Worm (Caenorhabditis elegans): ENCODE results near the gene gst-14.

gst-14 gene

DNA sequence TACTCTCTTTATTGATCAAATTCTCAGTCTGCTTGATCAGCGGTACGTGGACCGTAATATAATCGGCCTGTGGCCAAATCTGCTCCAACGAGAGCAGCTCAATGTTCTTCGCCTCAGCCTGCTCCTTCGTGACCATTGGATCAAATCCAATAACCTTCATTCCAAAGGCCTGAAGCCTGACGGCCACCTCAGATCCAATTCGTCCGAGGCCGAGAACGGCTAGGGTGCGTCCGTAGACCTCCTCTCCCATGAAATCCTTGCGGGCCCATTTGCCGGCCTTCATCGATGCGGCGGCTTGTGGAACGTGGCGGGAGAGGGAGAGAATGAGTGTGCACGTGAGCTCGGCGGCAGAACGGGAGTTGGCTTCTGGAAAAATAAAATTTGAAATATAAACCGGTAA is 21.6 kb upstream of the gst-14 start:
- TF ChIP-seq mec-3 (tag; optimal IDR thresholded peaks at IDR 0.05; ENCODE audit: borderline replicate concordance) (no peak), ceh-22 (tag; optimal IDR thresholded peaks at IDR 0.05) (no peak), hlh-6 (tag; optimal IDR thresholded peaks at IDR 0.05) (no peak), ceh-6 (GFP tag; optimal IDR thresholded peaks at IDR 0.05) (no peak), hlh-15 (tag; optimal IDR thresholded peaks at IDR 0.05) (no peak), pqm-1 (tag; optimal IDR thresholded peaks at IDR 0.05) (no peak), K02D7.2 (tag; optimal IDR thresholded peaks at IDR 0.05) (no peak)

ce11 chrII:13636596-13636995 is 20.7 kb upstream of the gst-14 start:
- TF ChIP-seq C38D4.7 (GFP tag; optimal IDR thresholded peaks at IDR 0.05) = no peak
- TF ChIP-seq ceh-30 (tag; optimal IDR thresholded peaks at IDR 0.05) = no peak
- no peak for TF ChIP-seq sox-4 (tag; optimal IDR thresholded peaks at IDR 0.05)
- TF ChIP-seq ceh-9 (tag; optimal IDR thresholded peaks at IDR 0.05) = no peak
- TF ChIP-seq hlh-13 (GFP tag; optimal IDR thresholded peaks at IDR 0.05) = no peak

DNA sequence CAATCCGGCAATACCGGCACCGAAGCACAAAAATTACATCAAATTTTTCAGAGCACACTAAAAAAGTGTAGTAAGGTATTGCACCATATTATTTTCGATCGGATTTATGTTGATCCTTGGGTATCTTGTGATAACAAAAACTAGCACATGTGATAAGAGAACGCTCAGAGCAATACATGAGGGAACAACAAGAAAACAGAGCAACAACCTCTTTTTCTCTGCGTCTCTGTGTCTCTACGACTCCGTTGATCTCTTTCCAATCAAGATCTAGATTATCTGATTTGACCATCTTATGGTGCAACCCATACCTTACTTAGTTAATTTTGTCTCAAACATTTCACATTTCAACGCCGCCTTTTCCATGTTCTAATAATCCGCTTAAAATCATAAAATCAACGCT is 16.3 kb upstream of the gst-14 start, which contains the start of gene tag-10:
Gene tag-10 (plus strand): TSS at position 347 of the 400 bp plus-strand sequence.
- no peak for TF ChIP-seq sox-2 (GFP tag; IDR thresholded peaks at IDR 0.05)
- no peak for TF ChIP-seq madf-2 (tag; optimal IDR thresholded peaks at IDR 0.05)
- no peak for TF ChIP-seq elt-2 (tag; optimal IDR thresholded peaks at IDR 0.05)
- TF ChIP-seq unc-55 (GFP tag; optimal IDR thresholded peaks at IDR 0.05) = no peak
- TF ChIP-seq C08G9.2 (tag; optimal IDR thresholded peaks at IDR 0.05) = no peak
- TF ChIP-seq Y22D7AL.16 (tag; optimal IDR thresholded peaks at IDR 0.05) = no peak
- no peak for TF ChIP-seq ceh-45 (GFP tag; IDR thresholded peaks at IDR 0.05)
- no peak for TF ChIP-seq hlh-15 (tag; optimal IDR thresholded peaks at IDR 0.05)
- TF ChIP-seq hlh-30 (tag; optimal IDR thresholded peaks at IDR 0.05; ENCODE audit: insufficient read depth) = no peak
- no peak for TF ChIP-seq rnt-1 (tag; optimal IDR thresholded peaks at IDR 0.05)
- TF ChIP-seq unc-42 (tag; optimal IDR thresholded peaks at IDR 0.05) = no peak
- TF ChIP-seq unc-3 (GFP tag; conservative IDR thresholded peaks at IDR 0.05) = no peak
- no peak for TF ChIP-seq unc-3 (tag; optimal IDR thresholded peaks at IDR 0.05)
- no peak for TF ChIP-seq dve-1 (tag; optimal IDR thresholded peaks at IDR 0.05)
- no peak for TF ChIP-seq fkh-10 (GFP tag; optimal IDR thresholded peaks at IDR 0.05)
- no peak for TF ChIP-seq pros-1 (tag; optimal IDR thresholded peaks at IDR 0.05)
- no peak for TF ChIP-seq che-1 (tag; optimal IDR thresholded peaks at IDR 0.05)
- TF ChIP-seq lim-6 (tag; optimal IDR thresholded peaks at IDR 0.05) = no peak
- no peak for TF ChIP-seq ceh-34 (tag; optimal IDR thresholded peaks at IDR 0.05)
- no peak for TF ChIP-seq unc-86 (tag; optimal IDR thresholded peaks at IDR 0.05)

ce11 chrII:13630690-13631089 is 14.8 kb upstream of the gst-14 start, which contains the start of the genes gst-17 and gst-18:
Gene gst-17, minus strand, starts transcription at chrII:13630790.
Gene gst-18, minus strand, starts transcription at chrII:13630887.
- TF ChIP-seq syd-9 (tag; optimal IDR thresholded peaks at IDR 0.05) (no peak), tbx-7 (tag; optimal IDR thresholded peaks at IDR 0.05) (no peak), elt-4 (tag; optimal IDR thresholded peaks at IDR 0.05) (no peak), pha-2 (tag; optimal IDR thresholded peaks at IDR 0.05) (no peak), pha-4 (tag; optimal IDR thresholded peaks at IDR 0.05) (no peak), fkh-10 (GFP tag; optimal IDR thresholded peaks at IDR 0.05) (no peak), ceh-24 (tag; optimal IDR thresholded peaks at IDR 0.05) (no peak), ceh-48 (tag; optimal IDR thresholded peaks at IDR 0.05) (no peak), hlh-8 (tag; optimal IDR thresholded peaks at IDR 0.05) (no peak)
